Fruit fly (Drosophila melanogaster) whole organism, prepupa: ENCODE measurements around the gene CG10063.

Experiments used
- CG10669 ChIP-seq: fragments of 200-800 bp; sonication (Bioruptor generic); optimal IDR thresholded peaks from 3 replicates; lab custom pipeline; 2018; ENCODE audit warnings: missing biosample characterization, mild to moderate bottlenecking, missing genetic modification characterization, moderate library complexity
- CG16779 ChIP-seq: fragments of 200-800 bp; sonication (Bioruptor generic); optimal IDR thresholded peaks from 3 replicates; lab custom pipeline; 2017; ENCODE audit warnings: missing biosample characterization, mild to moderate bottlenecking, missing genetic modification characterization
- CG6854 ChIP-seq: fragments of 200-800 bp; sonication (Bioruptor generic); optimal IDR thresholded peaks from 2 replicates; lab custom pipeline; 2017; ENCODE audit warnings: missing biosample characterization, mild to moderate bottlenecking, missing genetic modification characterization
- Eip93F ChIP-seq: fragments of 200-800 bp; sonication (Bioruptor generic); optimal IDR thresholded peaks from 2 replicates; lab custom pipeline; 2016; ENCODE audit warnings: missing biosample characterization, mild to moderate bottlenecking, missing genetic modification characterization
- Gug ChIP-seq: fragments of 200-800 bp; sonication (Bioruptor generic); IDR thresholded peaks from 2 replicates; pipeline ENCODE4 v1.3.6; 2022; ENCODE audit warnings: missing biosample characterization, missing genetic modification characterization
- Hr39 ChIP-seq: fragments of 200-800 bp; sonication (Bioruptor generic); optimal IDR thresholded peaks from 2 replicates; lab custom pipeline; 2016; ENCODE audit warnings: missing biosample characterization, missing genetic modification characterization
- fkh ChIP-seq: fragments of 200-800 bp; sonication (Bioruptor generic); optimal IDR thresholded peaks from 3 replicates; lab custom pipeline; 2017; ENCODE audit warnings: missing biosample characterization, mild to moderate bottlenecking, missing genetic modification characterization, moderate library complexity

DNA sequence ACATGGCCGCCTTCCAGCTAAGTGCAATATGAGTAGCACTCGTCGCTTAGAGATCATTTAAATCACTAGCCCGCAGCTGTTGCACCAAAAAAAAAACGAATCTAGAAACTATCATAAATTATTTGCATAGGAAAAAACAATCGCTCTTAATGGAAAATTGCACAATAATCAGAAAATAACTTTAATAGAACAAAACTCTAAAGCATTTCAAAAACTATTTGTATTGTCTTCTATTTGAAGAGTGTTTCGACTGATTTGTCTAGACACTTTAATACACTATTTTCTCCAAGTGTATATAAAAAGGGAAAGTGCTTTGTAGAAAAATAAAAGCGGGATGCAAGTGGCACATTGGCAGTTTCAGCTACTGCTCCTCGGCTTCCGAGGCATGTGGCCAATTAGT lies 34.2 kb upstream of the CG10063 start:
- TF ChIP-seq CG16779 (tag; lab: Kevin White, UChicago) (no peak), CG10669 (no peak), fkh (GFP tag; lab: Kevin White, UChicago) (no peak), Hr39 (no peak), Gug (GFP tag; lab: Robert Waterston, UW) (peak; percentile 16; the same call in 1 of the 2 replicates), CG6854 (no peak), Eip93F (GFP tag; lab: Kevin White, UChicago) (no peak)
